Fruit fly (Drosophila melanogaster): ENCODE measurements around the gene aus.

aus gene

DNA sequence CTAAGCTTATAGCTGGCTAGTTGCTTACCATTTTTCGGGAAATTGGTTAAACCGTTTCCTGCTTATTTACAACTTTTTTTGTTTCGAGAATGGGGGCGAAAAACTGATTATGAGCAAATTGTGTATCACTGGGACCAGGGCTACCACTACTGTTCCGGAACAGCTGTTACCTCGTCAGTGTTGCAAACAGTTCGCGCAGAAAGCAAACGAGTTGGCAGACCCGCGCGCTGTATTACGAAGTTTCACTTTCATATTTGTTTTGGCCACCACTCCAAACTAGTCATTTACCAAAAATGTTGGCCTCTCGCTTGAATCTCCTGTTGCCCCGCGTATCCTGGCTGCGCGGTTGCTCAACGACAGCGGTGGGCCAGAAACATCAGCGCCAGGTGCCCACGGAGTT, 79.5 kb downstream of the aus start, which contains the start of the genes AP-2sigma and Idi (continued):
- TF ChIP-seq bbx (GFP tag; IDR thresholded peaks at IDR 0.05; ENCODE audit: partially characterized antibody) (0 out of 2 replicates have a peak, but pooled peaks have one; percentile 36), Vsx1 (GFP tag; optimal IDR thresholded peaks at IDR 0.05) (no peak), CG33213 (GFP tag; optimal IDR thresholded peaks at IDR 0.05) (no peak), Doc2 (GFP tag; IDR thresholded peaks at IDR 0.05) (no peak), CG8290 (GFP tag; optimal IDR thresholded peaks at IDR 0.05) (no peak), CG8290 (tag; optimal IDR thresholded peaks at IDR 0.05) (peak; percentile 10 to 84), aop (GFP tag; IDR thresholded peaks at IDR 0.05) (no peak), CG15601 (tag; optimal IDR thresholded peaks at IDR 0.05) (no peak), CG4730 (GFP tag; IDR thresholded peaks at IDR 0.05) (no peak), Atf3 (GFP tag; optimal IDR thresholded peaks at IDR 0.05) (no peak), CG8281 (tag; optimal IDR thresholded peaks at IDR 0.05) (no peak), CG17802 (tag; optimal IDR thresholded peaks at IDR 0.05) (no peak), CG14441 (GFP tag; IDR thresholded peaks at IDR 0.05) (no peak), HLH54F (GFP tag; optimal IDR thresholded peaks at IDR 0.05) (peak; percentile 10), sisA (GFP tag; IDR thresholded peaks at IDR 0.05) (no peak), CG31388 (GFP tag; optimal IDR thresholded peaks at IDR 0.05) (no peak), amos (GFP tag; IDR thresholded peaks at IDR 0.05; ENCODE audit: partially characterized antibody) (peak; percentile 42; the same call in 1 of the 2 replicates), CG10321 (GFP tag; IDR thresholded peaks at IDR 0.05) (no peak), dpn (GFP tag; optimal IDR thresholded peaks at IDR 0.05) (peak; percentile 29 to 39), CG12299 (tag; optimal IDR thresholded peaks at IDR 0.05) (no peak), CG17568 (GFP tag; optimal IDR thresholded peaks at IDR 0.05) (no peak), nom (GFP tag; optimal IDR thresholded peaks at IDR 0.05) (peak; percentile 27), wor (GFP tag; IDR thresholded peaks at IDR 0.05) (no peak), MTF-1 (GFP tag; optimal IDR thresholded peaks at IDR 0.05; ENCODE audit: borderline replicate concordance) (no peak), NC2α (GFP tag; optimal IDR thresholded peaks at IDR 0.05) (peak; percentile 11), CG6791 (GFP tag; IDR thresholded peaks at IDR 0.05; ENCODE audit: partially characterized antibody) (0 out of 3 replicates have a peak, but pooled peaks have one; percentile 49), croc (GFP tag; conservative IDR thresholded peaks at IDR 0.05) (peak; percentile 24; the same call in 1 of the 3 replicates), CG9932 (GFP tag; IDR thresholded peaks at IDR 0.05) (peak; percentile 52), Fer3 (tag; optimal IDR thresholded peaks at IDR 0.05) (peak; percentile 23), dimm (GFP tag; IDR thresholded peaks at IDR 0.05) (no peak), trh (GFP tag; optimal IDR thresholded peaks at IDR 0.05) (no peak), CG2199 (GFP tag; IDR thresholded peaks at IDR 0.05) (0 out of 3 replicates have a peak, but pooled peaks have one; percentile 25), Dfd (GFP tag; optimal IDR thresholded peaks at IDR 0.05) (no peak), HmgD (GFP tag; optimal IDR thresholded peaks at IDR 0.05) (no peak), Bdp1 (GFP tag; optimal IDR thresholded peaks at IDR 0.05) (peak; percentile 25), CG9215 (GFP tag; IDR thresholded peaks at IDR 0.05) (no peak), CG4617 (GFP tag; optimal IDR thresholded peaks at IDR 0.05; ENCODE audit: borderline replicate concordance) (peak; percentile 90), CG8089 (GFP tag; optimal IDR thresholded peaks at IDR 0.05) (no peak), CG8924 (tag; optimal IDR thresholded peaks at IDR 0.05) (no peak), ash1 (GFP tag; optimal IDR thresholded peaks at IDR 0.05) (no peak), Awh (GFP tag; IDR thresholded peaks at IDR 0.05) (no peak), Hmx (GFP tag; optimal IDR thresholded peaks at IDR 0.05) (no peak), tup (GFP tag; optimal IDR thresholded peaks at IDR 0.05) (no peak), exex (tag; optimal IDR thresholded peaks at IDR 0.05) (no peak), odd (GFP tag; optimal IDR thresholded peaks at IDR 0.05) (no peak), crol (GFP tag; IDR thresholded peaks at IDR 0.05) (no peak), Antp (GFP tag; optimal IDR thresholded peaks at IDR 0.05) (peak; percentile 26), CG12219 (GFP tag; optimal IDR thresholded peaks at IDR 0.05) (no peak), nerfin-1 (tag; optimal IDR thresholded peaks at IDR 0.05) (peak; percentile 42), sd (tag; optimal IDR thresholded peaks at IDR 0.05) (no peak), Dll (GFP tag; IDR thresholded peaks at IDR 0.05; ENCODE audit: partially characterized antibody) (peak; percentile 39; the same call in 1 of the 4 replicates)

Data from whole organism, embryonic.